Worm (Caenorhabditis elegans) whole organism, mixed stage, embryonic: ENCODE results near the gene aps-2.

Source experiments
- blmp-1 ChIP-seq: fragments of 150-350 bp; optimal IDR thresholded peaks from 2 replicates; lab custom pipeline; 2014; ENCODE audit warnings: missing biosample characterization, missing genetic modification characterization
- ceh-39 ChIP-seq: fragments of 150-350 bp; optimal IDR thresholded peaks from 2 replicates; lab custom pipeline; 2014; ENCODE audit warnings: missing biosample characterization, missing genetic modification characterization
- ceh-43 ChIP-seq: fragments of 200-800 bp; sonication (Bioruptor generic); optimal IDR thresholded peaks from 2 replicates; lab custom pipeline; 2018; ENCODE audit warnings: mild to moderate bottlenecking, missing genetic modification characterization, moderate library complexity, missing compliant biosample characterization
- ceh-83 ChIP-seq: fragments of 200-800 bp; sonication (Bioruptor generic); optimal IDR thresholded peaks from 2 replicates; lab custom pipeline; 2018; ENCODE audit warnings: mild to moderate bottlenecking, missing genetic modification characterization, missing compliant biosample characterization
- ces-1 ChIP-seq: fragments of 150-350 bp; optimal IDR thresholded peaks from 2 replicates; lab custom pipeline; 2014; ENCODE audit warnings: missing biosample characterization, missing genetic modification reagents, missing genetic modification characterization
- cnd-1 ChIP-seq: fragments of 200-800 bp; sonication (Bioruptor generic); optimal IDR thresholded peaks from 2 replicates; lab custom pipeline; 2018; ENCODE audit warnings: mild to moderate bottlenecking, missing genetic modification characterization, missing compliant biosample characterization
- elt-1 ChIP-seq: sonication (generic microtip); optimal IDR thresholded peaks from 2 replicates; lab custom pipeline; 2017; ENCODE audit warnings: missing genetic modification characterization, mild to moderate bottlenecking, missing compliant biosample characterization, antibody characterized with exemption, moderate library complexity, borderline replicate concordance; ENCODE audit not compliant: insufficient read depth
- flh-1 ChIP-seq: fragments of 200-800 bp; sonication (Bioruptor generic); optimal IDR thresholded peaks from 2 replicates; lab custom pipeline; 2018; ENCODE audit warnings: mild to moderate bottlenecking, missing genetic modification characterization, moderate library complexity, missing compliant biosample characterization
- ham-2 ChIP-seq: fragments of 200-800 bp; sonication (Bioruptor generic); optimal IDR thresholded peaks from 2 replicates; lab custom pipeline; 2018; ENCODE audit warnings: mild to moderate bottlenecking, missing genetic modification characterization, missing compliant biosample characterization
- hlh-1 ChIP-seq: fragments of 150-350 bp; optimal IDR thresholded peaks from 2 replicates; lab custom pipeline; 2014; ENCODE audit warnings: missing biosample characterization, missing genetic modification reagents, missing genetic modification characterization
- lin-13 ChIP-seq: fragments of 150-350 bp; optimal IDR thresholded peaks from 2 replicates; lab custom pipeline; 2014; ENCODE audit warnings: missing biosample characterization, missing genetic modification characterization
- lin-32 ChIP-seq: fragments of 200-800 bp; sonication (Bioruptor generic); optimal IDR thresholded peaks from 2 replicates; lab custom pipeline; 2018; ENCODE audit warnings: mild to moderate bottlenecking, missing genetic modification characterization, missing compliant biosample characterization
- lsy-2 ChIP-seq: fragments of 150-350 bp; optimal IDR thresholded peaks from 2 replicates; lab custom pipeline; 2014; ENCODE audit warnings: missing biosample characterization, missing genetic modification characterization
- mab-5 ChIP-seq: fragments of 150-350 bp; optimal IDR thresholded peaks from 2 replicates; lab custom pipeline; 2014; ENCODE audit warnings: missing biosample characterization, missing genetic modification characterization
- mep-1 ChIP-seq: fragments of 150-350 bp; optimal IDR thresholded peaks from 2 replicates; lab custom pipeline; 2017; ENCODE audit warnings: missing biosample characterization, missing genetic modification reagents, missing genetic modification characterization, inconsistent platforms
- mls-2 ChIP-seq: sonication (generic microtip); optimal IDR thresholded peaks from 2 replicates; lab custom pipeline; 2016; ENCODE audit warnings: mild to moderate bottlenecking, missing genetic modification characterization, moderate library complexity, missing compliant biosample characterization
- nhr-12 ChIP-seq: fragments of 150-350 bp; optimal IDR thresholded peaks from 2 replicates; lab custom pipeline; 2014; ENCODE audit warnings: missing biosample characterization, missing genetic modification characterization
- nhr-2 ChIP-seq: fragments of 150-350 bp; optimal IDR thresholded peaks from 2 replicates; lab custom pipeline; 2014; ENCODE audit warnings: missing biosample characterization, missing genetic modification characterization
- nhr-237 ChIP-seq: fragments of 150-350 bp; optimal IDR thresholded peaks from 2 replicates; lab custom pipeline; 2014; ENCODE audit warnings: missing biosample characterization, missing genetic modification characterization
- nhr-28 ChIP-seq: fragments of 150-350 bp; optimal IDR thresholded peaks from 2 replicates; lab custom pipeline; 2014; ENCODE audit warnings: missing biosample characterization, missing genetic modification characterization
- nhr-76 ChIP-seq: sonication (generic microtip); optimal IDR thresholded peaks from 2 replicates; lab custom pipeline; 2017; ENCODE audit warnings: missing biosample characterization, missing genetic modification characterization
- pha-4 ChIP-seq: fragments of 150-350 bp; optimal IDR thresholded peaks from 2 replicates; lab custom pipeline; 2018; ENCODE audit warnings: missing biosample characterization, missing genetic modification reagents, missing genetic modification characterization
- sem-2 ChIP-seq: fragments of 200-800 bp; sonication (Bioruptor generic); optimal IDR thresholded peaks from 2 replicates; lab custom pipeline; 2018; ENCODE audit warnings: mild to moderate bottlenecking, missing genetic modification characterization, missing compliant biosample characterization
- snpc-4 ChIP-seq: fragments of 150-350 bp; optimal IDR thresholded peaks from 2 replicates; lab custom pipeline; 2014; ENCODE audit warnings: missing biosample characterization, missing genetic modification characterization
- sptf-1 ChIP-seq: sonication (generic microtip); optimal IDR thresholded peaks from 2 replicates; lab custom pipeline; 2017; ENCODE audit warnings: mild to moderate bottlenecking, missing genetic modification characterization, moderate library complexity, missing compliant biosample characterization
- tbx-8 ChIP-seq: fragments of 200-800 bp; sonication (Bioruptor generic); optimal IDR thresholded peaks from 2 replicates; lab custom pipeline; 2018; ENCODE audit warnings: mild to moderate bottlenecking, missing genetic modification characterization, moderate library complexity, missing compliant biosample characterization
- unc-120 ChIP-seq: sonication (generic microtip); optimal IDR thresholded peaks from 2 replicates; lab custom pipeline; 2017; ENCODE audit warnings: missing genetic modification characterization, missing compliant biosample characterization; ENCODE audit not compliant: poor library complexity, severe bottlenecking
- unc-62 ChIP-seq: fragments of 150-350 bp; optimal IDR thresholded peaks from 2 replicates; lab custom pipeline; 2014; ENCODE audit warnings: missing biosample characterization, missing genetic modification reagents, missing genetic modification characterization
- zip-8 ChIP-seq: fragments of 150-350 bp; optimal IDR thresholded peaks from 2 replicates; lab custom pipeline; 2014; ENCODE audit warnings: missing biosample characterization, missing genetic modification characterization
- ztf-11 ChIP-seq: fragments of 150-350 bp; optimal IDR thresholded peaks from 2 replicates; lab custom pipeline; 2014; ENCODE audit warnings: missing biosample characterization, missing genetic modification characterization

aps-2 gene

DNA sequence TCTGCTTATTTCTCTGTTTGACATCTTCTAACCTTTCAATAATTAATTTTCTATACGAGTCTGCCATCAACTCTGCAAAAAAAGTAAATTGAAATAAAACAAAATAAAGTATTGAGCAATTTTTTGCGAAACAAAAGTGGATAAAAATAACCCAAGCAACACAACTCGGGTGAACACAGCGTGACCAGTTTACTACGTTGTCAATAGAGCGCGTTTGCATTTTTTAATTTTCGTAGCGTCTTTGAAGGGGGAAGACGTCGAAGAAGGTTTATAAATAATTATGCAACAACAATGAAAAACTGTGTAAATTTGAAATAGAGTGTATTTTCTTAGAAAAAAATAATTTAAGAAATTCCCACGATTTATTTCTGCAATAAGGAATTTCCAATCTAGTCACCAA is 4.3 kb downstream of the aps-2 start, which contains the start of gene atg-16.1:
Gene atg-16.1 (minus strand): TSS at position 76 of the 400 bp plus-strand sequence.
- TF ChIP-seq tbx-8 (GFP tag; lab: Kevin White, UChicago) (no peak), lsy-2 (tag; lab: Kevin White, UChicago) (peak; percentile 44), nhr-2 (tag; lab: Kevin White, UChicago) (peak; percentile 3), mls-2 (no peak), mep-1 (tag; lab: Kevin White, UChicago) (peak; percentile 59), ces-1 (GFP tag; lab: Kevin White, UChicago) (peak; percentile 13)

DNA sequence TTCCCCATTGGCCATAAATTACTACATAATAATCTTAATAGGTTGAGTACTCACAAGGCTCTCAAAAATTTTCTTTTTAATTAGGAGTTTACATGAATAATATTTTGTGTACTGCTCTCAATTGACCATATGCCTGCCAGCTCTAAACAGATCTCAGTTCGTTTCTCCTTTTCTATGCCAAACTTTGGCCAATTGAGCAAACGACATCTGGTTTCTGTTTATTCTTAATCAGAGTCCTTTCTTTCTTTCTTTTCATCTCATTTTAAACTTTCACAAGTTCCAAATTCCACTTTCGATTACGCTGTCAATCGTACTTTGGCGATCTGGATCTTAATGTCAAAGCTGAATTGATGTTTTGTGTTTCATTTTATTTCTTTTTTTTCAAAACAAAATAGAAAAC is 6.3 kb downstream of the aps-2 start:
- no peak for TF ChIP-seq ces-1 (GFP tag; lab: Kevin White, UChicago)
- no peak for TF ChIP-seq ham-2 (GFP tag; lab: Kevin White, UChicago)
- no peak for TF ChIP-seq ceh-43
- no peak for TF ChIP-seq cnd-1 (tag; lab: Kevin White, UChicago)
- TF ChIP-seq elt-1 (tag; lab: Kevin White, UChicago), result no peak
- TF ChIP-seq unc-120 (tag; lab: Kevin White, UChicago), result no peak
- TF ChIP-seq tbx-8 (GFP tag; lab: Kevin White, UChicago), result no peak
- TF ChIP-seq ceh-83 (GFP tag; lab: Kevin White, UChicago), result no peak
- TF ChIP-seq mab-5 (tag; lab: Kevin White, UChicago), result no peak
- no peak for TF ChIP-seq ceh-39 (tag; lab: Kevin White, UChicago)
- no peak for TF ChIP-seq sptf-1 (tag; lab: Kevin White, UChicago)
- TF ChIP-seq blmp-1 (tag; lab: Kevin White, UChicago), result no peak
- TF ChIP-seq sem-2 (GFP tag; lab: Kevin White, UChicago), result no peak

DNA sequence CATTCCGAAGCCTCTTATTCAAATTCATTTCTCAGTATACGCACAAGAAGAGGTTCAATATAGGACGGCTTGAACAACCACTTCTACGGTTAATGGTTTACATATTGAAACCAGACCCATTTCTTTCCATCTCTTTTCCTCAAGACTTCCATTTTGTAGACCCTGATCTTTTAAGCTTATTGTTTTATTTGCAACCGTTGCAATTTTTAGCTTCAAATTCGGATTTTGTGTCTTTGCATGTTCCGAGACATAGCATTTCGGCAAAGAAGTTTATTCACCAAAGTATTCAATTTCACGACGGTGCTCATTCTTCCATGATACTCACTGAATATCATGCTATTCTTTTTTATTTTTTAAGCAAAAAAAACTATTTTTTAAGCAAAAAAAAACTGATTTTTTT is 8.1 kb downstream of the aps-2 start, which contains the start of gene nmur-3:
Gene nmur-3 (plus strand): TSS at position 301 of the 400 bp plus-strand sequence.
- no peak for TF ChIP-seq ceh-83 (GFP tag; lab: Kevin White, UChicago)
- TF ChIP-seq elt-1 (tag; lab: Kevin White, UChicago), result no peak
- TF ChIP-seq nhr-237 (tag; lab: Kevin White, UChicago), result no peak
- TF ChIP-seq snpc-4 (tag; lab: Kevin White, UChicago), result no peak
- no peak for TF ChIP-seq sem-2 (GFP tag; lab: Kevin White, UChicago)
- no peak for TF ChIP-seq nhr-28
- TF ChIP-seq unc-62 (GFP tag; lab: Kevin White, UChicago), result no peak

ce11 chrX:4469297-4469816 is 11.3 kb downstream of the aps-2 start, which contains the start of gene asb-2:
Gene asb-2 (plus strand): TSS chrX:4469766.
- peak; percentile 34 for TF ChIP-seq ces-1 (GFP tag; lab: Kevin White, UChicago)
- TF ChIP-seq ztf-11 (tag; lab: Kevin White, UChicago), result no peak
- TF ChIP-seq hlh-1 (tag; lab: Kevin White, UChicago), result peak; percentile 61
- peak; percentile 44 for TF ChIP-seq unc-120 (tag; lab: Kevin White, UChicago)
- TF ChIP-seq unc-62 (GFP tag; lab: Kevin White, UChicago), result peak; percentile 65
- no peak for TF ChIP-seq cnd-1 (tag; lab: Kevin White, UChicago)
- no peak for TF ChIP-seq sptf-1 (tag; lab: Kevin White, UChicago)
- no peak for TF ChIP-seq zip-8 (tag; lab: Kevin White, UChicago)
- peak; percentile 77 for TF ChIP-seq nhr-237 (tag; lab: Kevin White, UChicago)
- peak; percentile 89 for TF ChIP-seq lin-13 (tag; lab: Kevin White, UChicago)
- TF ChIP-seq blmp-1 (tag; lab: Kevin White, UChicago), result no peak
- peak; percentile 88 for TF ChIP-seq pha-4
- TF ChIP-seq lsy-2 (tag; lab: Kevin White, UChicago), result peak; percentile 78
- no peak for TF ChIP-seq mab-5 (tag; lab: Kevin White, UChicago)
- peak; percentile 95 for TF ChIP-seq mep-1 (tag; lab: Kevin White, UChicago)
- peak; percentile 39 for TF ChIP-seq ceh-39 (tag; lab: Kevin White, UChicago)
- TF ChIP-seq nhr-28, result no peak
- no peak for TF ChIP-seq flh-1 (GFP tag; lab: Kevin White, UChicago)

ce11 chrX:4478503-4478902 is 20.4 kb downstream of the aps-2 start:
- TF ChIP-seq lin-13 (tag; lab: Kevin White, UChicago) (no peak), nhr-76 (no peak), sptf-1 (tag; lab: Kevin White, UChicago) (no peak), nhr-237 (tag; lab: Kevin White, UChicago) (no peak), zip-8 (tag; lab: Kevin White, UChicago) (no peak), unc-120 (tag; lab: Kevin White, UChicago) (no peak), blmp-1 (tag; lab: Kevin White, UChicago) (no peak), snpc-4 (tag; lab: Kevin White, UChicago) (no peak), lin-32 (no peak), mls-2 (no peak), nhr-12 (tag; lab: Kevin White, UChicago) (no peak), ces-1 (GFP tag; lab: Kevin White, UChicago) (no peak), cnd-1 (tag; lab: Kevin White, UChicago) (no peak), ceh-43 (no peak)
